Fruit fly (Drosophila melanogaster): ENCODE results near the gene CG17593.

Gene CG17593

dm6 chr2L:3519551-3519950 lies 4.9 kb downstream of the CG17593 start, which contains the start of the genes CG3213 and CG8851:
Gene CG3213 (minus strand): TSS chr2L:3519651.
Gene CG8851 (plus strand): TSS chr2L:3519677.
- TF ChIP-seq pan (optimal IDR thresholded peaks at IDR 0.05) (no peak), foxo (GFP tag; optimal IDR thresholded peaks at IDR 0.05) (no peak), OdsH (GFP tag; optimal IDR thresholded peaks at IDR 0.05) (no peak), fru (GFP tag; optimal IDR thresholded peaks at IDR 0.05) (no peak), Hr83 (GFP tag; optimal IDR thresholded peaks at IDR 0.05; ENCODE audit: poor library complexity, severe bottlenecking) (no peak), GATAd (GFP tag; optimal IDR thresholded peaks at IDR 0.05) (no peak), rgr (GFP tag; optimal IDR thresholded peaks at IDR 0.05) (no peak), Hr78 (GFP tag; optimal IDR thresholded peaks at IDR 0.05) (no peak), N (GFP tag; optimal IDR thresholded peaks at IDR 0.05) (no peak), Jra (GFP tag; optimal IDR thresholded peaks at IDR 0.05) (no peak), Rel (GFP tag; optimal IDR thresholded peaks at IDR 0.05) (no peak), Rel (tag; optimal IDR thresholded peaks at IDR 0.05) (no peak), dl (GFP tag; optimal IDR thresholded peaks at IDR 0.05; ENCODE audit: insufficient read depth in 1 of 2, partially characterized antibody in 2 of 2) (no peak), sage (GFP tag; optimal IDR thresholded peaks at IDR 0.05) (no peak), lola (GFP tag; optimal IDR thresholded peaks at IDR 0.05) (no peak), Mio (GFP tag; optimal IDR thresholded peaks at IDR 0.05) (no peak)

- TF ChIP-seq Hr83 (GFP tag; optimal IDR thresholded peaks at IDR 0.05; ENCODE audit: poor library complexity, severe bottlenecking) (no peak), Jra (GFP tag; optimal IDR thresholded peaks at IDR 0.05) (no peak), CrebA (GFP tag; optimal IDR thresholded peaks at IDR 0.05; ENCODE audit: borderline replicate concordance) (no peak), GATAd (GFP tag; optimal IDR thresholded peaks at IDR 0.05) (no peak), sv (GFP tag; optimal IDR thresholded peaks at IDR 0.05) (no peak), Vsx2 (GFP tag; optimal IDR thresholded peaks at IDR 0.05; ENCODE audit: partially characterized antibody) (no peak), Hr78 (GFP tag; optimal IDR thresholded peaks at IDR 0.05) (no peak), Sp1 (GFP tag; optimal IDR thresholded peaks at IDR 0.05) (no peak), dmrt93B (GFP tag; optimal IDR thresholded peaks at IDR 0.05) (no peak), CG32264 (GFP tag; optimal IDR thresholded peaks at IDR 0.05) (no peak), br (GFP tag; optimal IDR thresholded peaks at IDR 0.05) (no peak), Mio (GFP tag; optimal IDR thresholded peaks at IDR 0.05) (no peak)
Observed at dm6 chr2L:3523956-3524355, 9.3 kb downstream of the CG17593 start, which contains the start of gene Sr-CIV. Gene Sr-CIV (minus strand): TSS chr2L:3524056.

dm6 chr2L:3524729-3525181 lies 10.1 kb downstream of the CG17593 start, which contains the start of gene CG8852:
Gene CG8852 (plus strand): TSS chr2L:3525131.
- TF ChIP-seq dmrt93B (GFP tag; optimal IDR thresholded peaks at IDR 0.05): no peak
- no peak for TF ChIP-seq CrebA (GFP tag; optimal IDR thresholded peaks at IDR 0.05; ENCODE audit: borderline replicate concordance)
- no peak for TF ChIP-seq dl (GFP tag; optimal IDR thresholded peaks at IDR 0.05; ENCODE audit: insufficient read depth in 1 of 2, partially characterized antibody in 2 of 2)
- no peak for TF ChIP-seq Myc (optimal IDR thresholded peaks at IDR 0.05)
- no peak for TF ChIP-seq Dif (GFP tag; optimal IDR thresholded peaks at IDR 0.05; ENCODE audit: partially characterized antibody)
- TF ChIP-seq N (GFP tag; optimal IDR thresholded peaks at IDR 0.05): no peak
- TF ChIP-seq Dfd (GFP tag; optimal IDR thresholded peaks at IDR 0.05): no peak
- TF ChIP-seq br (GFP tag; optimal IDR thresholded peaks at IDR 0.05): no peak
- no peak for TF ChIP-seq rgr (GFP tag; optimal IDR thresholded peaks at IDR 0.05)
- TF ChIP-seq HLH106 (tag; optimal IDR thresholded peaks at IDR 0.05): no peak
- no peak for TF ChIP-seq psq (GFP tag; optimal IDR thresholded peaks at IDR 0.05)
- no peak for TF ChIP-seq Abd-B (GFP tag; optimal IDR thresholded peaks at IDR 0.05)
- TF ChIP-seq dsf (GFP tag; optimal IDR thresholded peaks at IDR 0.05; ENCODE audit: borderline replicate concordance): no peak

- TF ChIP-seq rgr (GFP tag; optimal IDR thresholded peaks at IDR 0.05): no peak
- no peak for TF ChIP-seq OdsH (GFP tag; optimal IDR thresholded peaks at IDR 0.05)
- no peak for TF ChIP-seq CrebA (GFP tag; optimal IDR thresholded peaks at IDR 0.05; ENCODE audit: borderline replicate concordance)
- peak; percentile 58 for TF ChIP-seq Myc (optimal IDR thresholded peaks at IDR 0.05)
- no peak for TF ChIP-seq CG9705 (GFP tag; optimal IDR thresholded peaks at IDR 0.05)
- TF ChIP-seq Rel (GFP tag; optimal IDR thresholded peaks at IDR 0.05): no peak
- no peak for TF ChIP-seq Rel (tag; optimal IDR thresholded peaks at IDR 0.05)
Observed at dm6 chr2L:3530186-3530832, 15.6 kb downstream of the CG17593 start, which contains the start of the genes Spindly and IFT57. Gene Spindly (minus strand): TSS chr2L:3530317. Gene IFT57 (plus strand): TSS chr2L:3530789.
